Fruit fly (Drosophila melanogaster): ENCODE measurements around the gene hth.

Gene hth

DNA sequence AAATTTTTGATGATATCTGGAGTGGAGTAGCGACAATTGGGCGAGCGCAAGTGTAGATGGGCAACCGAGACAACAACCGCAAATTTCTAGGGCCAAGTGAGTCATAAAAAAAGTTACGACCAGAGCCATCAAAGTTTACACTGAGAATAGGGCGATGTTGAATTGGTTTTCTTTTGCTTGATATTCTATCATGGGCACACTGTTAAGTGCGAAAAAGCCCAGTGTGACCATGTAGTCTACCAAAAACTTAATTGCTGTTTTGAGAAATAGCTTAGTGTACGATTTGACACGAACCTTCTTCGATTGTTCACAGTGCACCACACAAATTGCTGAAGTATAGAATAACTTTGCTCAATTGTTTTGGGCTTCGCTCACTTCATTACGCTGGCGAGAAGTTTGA lies 75.1 kb downstream of the hth start (continued):
- peak; percentile 26 for TF ChIP-seq Myb (GFP tag; optimal IDR thresholded peaks at IDR 0.05)
- TF ChIP-seq sqz (GFP tag; optimal IDR thresholded peaks at IDR 0.05) = no peak
- TF ChIP-seq CG1647 (GFP tag; optimal IDR thresholded peaks at IDR 0.05) = peak; percentile 60
- TF ChIP-seq CG32772 (GFP tag; IDR thresholded peaks at IDR 0.05) = peak; percentile 54
- TF ChIP-seq CG4328 (GFP tag; optimal IDR thresholded peaks at IDR 0.05) = no peak
- peak; percentile 46 for TF ChIP-seq mam (GFP tag; optimal IDR thresholded peaks at IDR 0.05)
- TF ChIP-seq CG14667 (GFP tag; IDR thresholded peaks at IDR 0.05) = no peak
- no peak for TF ChIP-seq kay (GFP tag; optimal IDR thresholded peaks at IDR 0.05)
- TF ChIP-seq CrebB (tag; optimal IDR thresholded peaks at IDR 0.05) = no peak
- TF ChIP-seq crol (GFP tag; IDR thresholded peaks at IDR 0.05) = no peak
- peak; percentile 69 for TF ChIP-seq CG18599 (GFP tag; optimal IDR thresholded peaks at IDR 0.05)
- no peak for TF ChIP-seq rib (GFP tag; IDR thresholded peaks at IDR 0.05)
- TF ChIP-seq lbe (GFP tag; optimal IDR thresholded peaks at IDR 0.05) = no peak
- no peak for TF ChIP-seq Sry-β (GFP tag; optimal IDR thresholded peaks at IDR 0.05)
- peak; percentile 90 for TF ChIP-seq sens (GFP tag)
- TF ChIP-seq Dref (GFP tag; IDR thresholded peaks at IDR 0.05) = no peak
- 0 out of 2 replicates have a peak, but pooled peaks have one; percentile 26 for TF ChIP-seq dimm (GFP tag; IDR thresholded peaks at IDR 0.05)
- peak; percentile 38 for TF ChIP-seq Hr3 (GFP tag; optimal IDR thresholded peaks at IDR 0.05)
- peak; percentile 1 for TF ChIP-seq CG13775 (GFP tag; optimal IDR thresholded peaks at IDR 0.05)
- TF ChIP-seq cwo (GFP tag; optimal IDR thresholded peaks at IDR 0.05) = peak; percentile 38
- peak; percentile 16 for TF ChIP-seq D19A (tag; optimal IDR thresholded peaks at IDR 0.05)
- no peak for TF ChIP-seq Dek (tag; optimal IDR thresholded peaks at IDR 0.05)
- TF ChIP-seq CG3847 (GFP tag; IDR thresholded peaks at IDR 0.05) = peak; percentile 47
- TF ChIP-seq emc (GFP tag; optimal IDR thresholded peaks at IDR 0.05) = no peak
- TF ChIP-seq sug (tag; optimal IDR thresholded peaks at IDR 0.05) = no peak
- TF ChIP-seq CG15601 (tag; optimal IDR thresholded peaks at IDR 0.05) = no peak
- TF ChIP-seq disco-r (GFP tag; optimal IDR thresholded peaks at IDR 0.05) = no peak
- peak; percentile 51 for TF ChIP-seq Meics (GFP tag; optimal IDR thresholded peaks at IDR 0.05)
- TF ChIP-seq ind (GFP tag; optimal IDR thresholded peaks at IDR 0.05) = peak; percentile 66
- TF ChIP-seq prd (optimal IDR thresholded peaks at IDR 0.05) = no peak
- TF ChIP-seq prd (GFP tag; IDR thresholded peaks at IDR 0.05) = peak; percentile 75; the same call in 2 of the 3 replicates
- no peak; the same call in 1 of the 2 replicates for TF ChIP-seq CG32767 (GFP tag; IDR thresholded peaks at IDR 0.05)
- TF ChIP-seq CG7928 (GFP tag; optimal IDR thresholded peaks at IDR 0.05) = no peak
- TF ChIP-seq CG6854 (GFP tag; optimal IDR thresholded peaks at IDR 0.05) = no peak
- no peak for TF ChIP-seq Neu2 (GFP tag; optimal IDR thresholded peaks at IDR 0.05; ENCODE audit: borderline replicate concordance)
- peak; percentile 52; the same call in 1 of the 2 replicates for TF ChIP-seq ranshi (GFP tag; IDR thresholded peaks at IDR 0.05)
- no peak for TF ChIP-seq CG42726 (GFP tag; IDR thresholded peaks at IDR 0.05; ENCODE audit: partially characterized antibody)
- no peak for TF ChIP-seq CG33557 (GFP tag; optimal IDR thresholded peaks at IDR 0.05)
- peak in 1 of 2 experiments; percentile 79 for TF ChIP-seq eve (GFP tag; optimal IDR thresholded peaks at IDR 0.05)
- no peak for TF ChIP-seq CG4360 (GFP tag; IDR thresholded peaks at IDR 0.05)
- no peak for TF ChIP-seq CG9876 (GFP tag; optimal IDR thresholded peaks at IDR 0.05)
- TF ChIP-seq danr (GFP tag; IDR thresholded peaks at IDR 0.05) = no peak
- TF ChIP-seq Oaz (GFP tag; IDR thresholded peaks at IDR 0.05) = no peak
- TF ChIP-seq sd (tag; optimal IDR thresholded peaks at IDR 0.05) = no peak
- no peak for TF ChIP-seq shn (GFP tag; optimal IDR thresholded peaks at IDR 0.05)
- TF ChIP-seq CG4730 (GFP tag; IDR thresholded peaks at IDR 0.05) = peak; percentile 61
- TF ChIP-seq Abd-B (GFP tag; optimal IDR thresholded peaks at IDR 0.05) = peak; percentile 88
- TF ChIP-seq nerfin-1 (tag; optimal IDR thresholded peaks at IDR 0.05) = no peak
- TF ChIP-seq lov (optimal IDR thresholded peaks at IDR 0.05) = no peak
- no peak for TF ChIP-seq lov (GFP tag; IDR thresholded peaks at IDR 0.05)
- TF ChIP-seq CG10543 (GFP tag; optimal IDR thresholded peaks at IDR 0.05) = no peak
- peak; percentile 51 for TF ChIP-seq bab2 (GFP tag; optimal IDR thresholded peaks at IDR 0.05)

Measured in whole organism, embryonic.